Worm (Caenorhabditis elegans) whole organism, L3 larva: ENCODE results near the gene wdr-54.

Experiments used
- aly-2 ChIP-seq: fragments of 150-350 bp; optimal IDR thresholded peaks from 2 replicates; lab custom pipeline; 2014; ENCODE audit warnings: missing biosample characterization, missing genetic modification characterization
- ceh-82 ChIP-seq: fragments of 150-350 bp; optimal IDR thresholded peaks from 2 replicates; lab custom pipeline; 2014; ENCODE audit warnings: missing biosample characterization, missing genetic modification characterization
- fkh-10 ChIP-seq: sonication (generic microtip); optimal IDR thresholded peaks from 2 replicates; lab custom pipeline; 2017; ENCODE audit warnings: missing biosample characterization, missing genetic modification reagents, missing genetic modification characterization
- lin-15B ChIP-seq: fragments of 150-350 bp; optimal IDR thresholded peaks from 2 replicates; lab custom pipeline; 2014; ENCODE audit warnings: missing biosample characterization, missing genetic modification characterization
- lsy-12 ChIP-seq: sonication (generic microtip); optimal IDR thresholded peaks from 2 replicates; lab custom pipeline; 2016; ENCODE audit warnings: mild to moderate bottlenecking, missing genetic modification characterization, missing compliant biosample characterization
- nhr-76 ChIP-seq: fragments of 150-350 bp; sonication (generic microtip); optimal IDR thresholded peaks from 5 replicates; lab custom pipeline; 2014; ENCODE audit warnings: missing biosample characterization, missing genetic modification characterization
- unc-62 ChIP-seq: fragments of 150-350 bp; sonication (generic microtip); optimal IDR thresholded peaks from 4 replicates; lab custom pipeline; 2014; ENCODE audit warnings: missing biosample characterization, missing genetic modification reagents, missing genetic modification characterization
- zag-1 ChIP-seq: fragments of 150-350 bp; optimal IDR thresholded peaks from 2 replicates; lab custom pipeline; 2014; ENCODE audit warnings: missing biosample characterization, missing genetic modification characterization

DNA sequence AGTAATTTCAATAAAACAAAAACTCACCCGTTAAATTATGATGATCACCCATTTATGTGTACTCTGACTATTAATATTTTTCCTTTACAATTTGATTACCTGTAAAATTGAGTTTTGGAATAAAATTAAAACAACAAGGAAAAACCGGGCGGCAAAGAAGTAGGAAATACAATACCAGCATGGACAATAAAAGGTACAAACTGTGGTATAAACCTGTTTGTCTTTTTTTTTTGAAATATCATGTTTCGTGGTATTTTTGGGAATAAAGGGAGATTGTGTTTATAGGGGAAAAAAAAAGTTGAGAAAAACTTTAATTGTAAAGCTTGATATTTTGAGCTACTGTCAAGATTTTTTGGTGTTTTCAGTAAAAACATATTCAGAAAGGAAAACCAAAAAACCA lies 3.3 kb upstream of the wdr-54 start, which contains the start of gene daf-3:
- TF ChIP-seq nhr-76 (tag; lab: Kevin White, UChicago) (no peak), unc-62 (GFP tag; lab: Kevin White, UChicago) (no peak), aly-2 (tag; lab: Kevin White, UChicago) (no peak), ceh-82 (tag; lab: Kevin White, UChicago) (no peak), lsy-12 (tag; lab: Kevin White, UChicago) (no peak), lin-15B (tag; lab: Kevin White, UChicago) (no peak), fkh-10 (GFP tag; lab: Kevin White, UChicago) (no peak), zag-1 (tag; lab: Kevin White, UChicago) (no peak)
